Worm (Caenorhabditis elegans): ENCODE data around the gene ins-12.

Gene ins-12

ce11 chrII:5591558-5591957 is 37.1 kb downstream of the ins-12 start:
- no peak for TF ChIP-seq ceh-45 (GFP tag; IDR thresholded peaks at IDR 0.05)
- no peak for TF ChIP-seq ets-4 (tag; optimal IDR thresholded peaks at IDR 0.05)
- TF ChIP-seq sox-2 (GFP tag; IDR thresholded peaks at IDR 0.05) = no peak
- no peak for TF ChIP-seq ceh-31 (tag; optimal IDR thresholded peaks at IDR 0.05)
- no peak for TF ChIP-seq ztf-16 (tag; optimal IDR thresholded peaks at IDR 0.05)
- TF ChIP-seq C08G9.2 (tag; optimal IDR thresholded peaks at IDR 0.05) = no peak
- TF ChIP-seq madf-2 (tag; optimal IDR thresholded peaks at IDR 0.05) = no peak
- TF ChIP-seq T23F11.4 (GFP tag; optimal IDR thresholded peaks at IDR 0.05) = no peak
- TF ChIP-seq hlh-15 (tag; optimal IDR thresholded peaks at IDR 0.05) = no peak
- no peak for TF ChIP-seq ceh-9 (tag; optimal IDR thresholded peaks at IDR 0.05)
- no peak for TF ChIP-seq che-1 (tag; optimal IDR thresholded peaks at IDR 0.05)
- TF ChIP-seq fkh-6 (tag; optimal IDR thresholded peaks at IDR 0.05) = no peak
- TF ChIP-seq ceh-30 (tag; optimal IDR thresholded peaks at IDR 0.05) = no peak
- TF ChIP-seq rnt-1 (tag; optimal IDR thresholded peaks at IDR 0.05) = no peak
- no peak for TF ChIP-seq dmd-4 (tag; optimal IDR thresholded peaks at IDR 0.05; ENCODE audit: borderline replicate concordance)

- TF ChIP-seq odd-2 (tag; optimal IDR thresholded peaks at IDR 0.05) (no peak), sox-4 (tag; optimal IDR thresholded peaks at IDR 0.05) (no peak), pag-3 (tag; optimal IDR thresholded peaks at IDR 0.05; ENCODE audit: borderline replicate concordance) (no peak), ceh-6 (GFP tag; optimal IDR thresholded peaks at IDR 0.05) (no peak), zip-5 (tag; optimal IDR thresholded peaks at IDR 0.05) (no peak), pha-2 (tag; optimal IDR thresholded peaks at IDR 0.05) (no peak), ama-1 (optimal IDR thresholded peaks at IDR 0.05) (no peak), unc-55 (GFP tag; optimal IDR thresholded peaks at IDR 0.05) (no peak), ets-4 (tag; optimal IDR thresholded peaks at IDR 0.05) (no peak), dve-1 (tag; optimal IDR thresholded peaks at IDR 0.05) (no peak), fkh-10 (GFP tag; optimal IDR thresholded peaks at IDR 0.05) (no peak), mec-3 (tag; optimal IDR thresholded peaks at IDR 0.05; ENCODE audit: borderline replicate concordance) (no peak)
Observed at ce11 chrII:5592857-5593256, 38.4 kb downstream of the ins-12 start.

ce11 chrII:5593377-5593932 is 39.0 kb downstream of the ins-12 start, which contains the start of gene cdc-14:
Gene cdc-14, minus strand, starts transcription at chrII:5593427.
- TF ChIP-seq eyg-1 (tag; optimal IDR thresholded peaks at IDR 0.05) (no peak), mec-3 (tag; optimal IDR thresholded peaks at IDR 0.05; ENCODE audit: borderline replicate concordance) (no peak), ceh-18 (tag; optimal IDR thresholded peaks at IDR 0.05) (peak; percentile 81), ceh-9 (tag; optimal IDR thresholded peaks at IDR 0.05) (no peak), unc-55 (GFP tag; optimal IDR thresholded peaks at IDR 0.05) (peak; percentile 64), nfya-1 (tag; optimal IDR thresholded peaks at IDR 0.05) (peak; percentile 72), rnt-1 (tag; optimal IDR thresholded peaks at IDR 0.05) (peak; percentile 37), hlh-30 (tag; optimal IDR thresholded peaks at IDR 0.05; ENCODE audit: insufficient read depth) (peak; percentile 95), ceh-34 (tag; optimal IDR thresholded peaks at IDR 0.05) (peak; percentile 69), sdc-2 (tag; optimal IDR thresholded peaks at IDR 0.05) (peak; percentile 33), lin-11 (tag; optimal IDR thresholded peaks at IDR 0.05) (no peak), pax-1 (tag; optimal IDR thresholded peaks at IDR 0.05) (no peak), ama-1 (optimal IDR thresholded peaks at IDR 0.05) (no peak), tbx-2 (tag; optimal IDR thresholded peaks at IDR 0.05) (peak; percentile 76), unc-42 (tag; optimal IDR thresholded peaks at IDR 0.05) (peak; percentile 59), ceh-22 (tag; optimal IDR thresholded peaks at IDR 0.05) (no peak), ref-2 (tag; optimal IDR thresholded peaks at IDR 0.05) (peak; percentile 56), elt-2 (tag; optimal IDR thresholded peaks at IDR 0.05) (peak; percentile 57), ceh-31 (tag; optimal IDR thresholded peaks at IDR 0.05) (peak; percentile 65), hlh-6 (tag; optimal IDR thresholded peaks at IDR 0.05) (peak; percentile 38), hlh-8 (tag; optimal IDR thresholded peaks at IDR 0.05) (peak; percentile 13), ceh-45 (GFP tag; IDR thresholded peaks at IDR 0.05) (0 out of 2 replicates have a peak, but pooled peaks have one; percentile 24), unc-3 (GFP tag; conservative IDR thresholded peaks at IDR 0.05) (no peak), unc-3 (tag; optimal IDR thresholded peaks at IDR 0.05) (no peak), sox-2 (GFP tag; IDR thresholded peaks at IDR 0.05) (peak; percentile 18; the same call in 1 of the 2 replicates)

Data from whole organism, late embryonic.